Fruit fly (Drosophila melanogaster) whole organism, prepupa: ENCODE data around the gene CG11700.

Experiments used
- CG3919 ChIP-seq: fragments of 200-800 bp; sonication (Bioruptor generic); optimal IDR thresholded peaks from 3 replicates; lab custom pipeline; 2016; ENCODE audit warnings: missing biosample characterization, missing genetic modification characterization
- CG6276 ChIP-seq: fragments of 200-800 bp; sonication (Bioruptor generic); optimal IDR thresholded peaks from 2 replicates; lab custom pipeline; 2017; ENCODE audit warnings: missing biosample characterization, mild to moderate bottlenecking, missing genetic modification characterization
- CG8632 ChIP-seq: fragments of 200-800 bp; sonication (Bioruptor generic); optimal IDR thresholded peaks from 3 replicates; lab custom pipeline; 2016; ENCODE audit warnings: missing biosample characterization, missing genetic modification characterization
- Hr39 ChIP-seq: fragments of 200-800 bp; sonication (Bioruptor generic); optimal IDR thresholded peaks from 2 replicates; lab custom pipeline; 2016; ENCODE audit warnings: missing biosample characterization, missing genetic modification characterization
- Sox102F ChIP-seq: fragments of 200-800 bp; sonication (Bioruptor generic); optimal IDR thresholded peaks from 2 replicates; lab custom pipeline; 2016; ENCODE audit warnings: missing biosample characterization, mild to moderate bottlenecking, missing genetic modification characterization
- dac ChIP-seq: fragments of 200-800 bp; sonication (Bioruptor generic); optimal IDR thresholded peaks from 2 replicates; lab custom pipeline; 2017; ENCODE audit warnings: missing biosample characterization, mild to moderate bottlenecking, missing genetic modification characterization
- eg ChIP-seq: fragments of 200-800 bp; sonication (Bioruptor generic); IDR thresholded peaks from 3 replicates; pipeline ENCODE4 v1.3.6; 2022; ENCODE audit warnings: missing biosample characterization, missing genetic modification characterization
- fd59A ChIP-seq: fragments of 200-800 bp; sonication (Bioruptor generic); optimal IDR thresholded peaks from 2 replicates; lab custom pipeline; 2017; ENCODE audit warnings: missing biosample characterization, mild to moderate bottlenecking, missing genetic modification characterization, missing genetic modification reagents
- vri ChIP-seq: fragments of 200-800 bp; sonication (Bioruptor generic); optimal IDR thresholded peaks from 3 replicates; lab custom pipeline; 2016; ENCODE audit warnings: missing biosample characterization, mild to moderate bottlenecking, missing genetic modification characterization

- peak; percentile 93 for TF ChIP-seq fd59A (GFP tag; lab: Kevin White, UChicago)
- peak; percentile 90 for TF ChIP-seq dac (GFP tag; lab: Kevin White, UChicago)
- peak; percentile 87 for TF ChIP-seq vri (GFP tag; lab: Kevin White, UChicago)
- TF ChIP-seq Hr39 (GFP tag; lab: Kevin White, UChicago), result peak; percentile 88
- peak; percentile 94 for TF ChIP-seq CG8632 (GFP tag; lab: Kevin White, UChicago)
- TF ChIP-seq CG3919 (GFP tag; lab: Kevin White, UChicago), result peak; percentile 95
- TF ChIP-seq Sox102F (GFP tag; lab: Kevin White, UChicago), result peak; percentile 95
- peak; percentile 66 for TF ChIP-seq eg
- TF ChIP-seq CG6276 (GFP tag; lab: Kevin White, UChicago), result peak; percentile 97
Measured at dm6 chrX:6330369-6330949, 47.1 kb upstream of the CG11700 start, which contains the start of gene CG42240.
